Worm (Caenorhabditis elegans) whole organism, L2 larva: ENCODE results near the gene mtm-9.
A peak's percentile ranks its signal among the peaks of the same experiment; 100 is the strongest.

ENCODE experiments used
- C34F6.9 ChIP-seq: fragments of 150-350 bp; optimal IDR thresholded peaks from 2 replicates; lab custom pipeline; 2014; ENCODE audit warnings: missing biosample characterization, missing genetic modification characterization
- F13H6.1 ChIP-seq: sonication (generic microtip); optimal IDR thresholded peaks from 2 replicates; lab custom pipeline; 2016; ENCODE audit warnings: missing genetic modification characterization, missing compliant biosample characterization
- R02D3.7 ChIP-seq: fragments of 150-350 bp; optimal IDR thresholded peaks from 2 replicates; lab custom pipeline; 2014; ENCODE audit warnings: missing biosample characterization, missing genetic modification characterization
- ZK546.5 ChIP-seq: sonication (generic microtip); optimal IDR thresholded peaks from 2 replicates; lab custom pipeline; 2017; ENCODE audit warnings: missing biosample characterization, missing genetic modification characterization
- alr-1 ChIP-seq: fragments of 150-350 bp; optimal IDR thresholded peaks from 2 replicates; lab custom pipeline; 2014; ENCODE audit warnings: missing biosample characterization, missing genetic modification characterization
- aly-2 ChIP-seq: fragments of 150-350 bp; optimal IDR thresholded peaks from 2 replicates; lab custom pipeline; 2014; ENCODE audit warnings: missing biosample characterization, missing genetic modification characterization
- ama-1 ChIP-seq: fragments of 150-350 bp; optimal IDR thresholded peaks from 2 replicates; lab custom pipeline; 2018; ENCODE audit warnings: inconsistent platforms
- blmp-1 ChIP-seq: sonication (generic microtip); optimal IDR thresholded peaks from 2 replicates; lab custom pipeline; 2017; ENCODE audit warnings: missing genetic modification characterization, mild to moderate bottlenecking, missing compliant biosample characterization, antibody characterized with exemption, moderate library complexity; ENCODE audit not compliant: insufficient read depth
- ceh-16 ChIP-seq: fragments of 150-350 bp; optimal IDR thresholded peaks from 2 replicates; lab custom pipeline; 2014; ENCODE audit warnings: missing biosample characterization, missing genetic modification characterization
- ceh-82 ChIP-seq: fragments of 150-350 bp; optimal IDR thresholded peaks from 2 replicates; lab custom pipeline; 2014; ENCODE audit warnings: missing biosample characterization, missing genetic modification characterization
- crh-2 ChIP-seq: sonication (generic microtip); optimal IDR thresholded peaks from 2 replicates; lab custom pipeline; 2017; ENCODE audit warnings: missing biosample characterization, missing genetic modification characterization
- dmd-4 ChIP-seq: sonication (generic microtip); optimal IDR thresholded peaks from 2 replicates; lab custom pipeline; 2017; ENCODE audit warnings: missing biosample characterization, missing genetic modification characterization
- egl-27 ChIP-seq: sonication (generic microtip); optimal IDR thresholded peaks from 3 replicates; lab custom pipeline; 2017; ENCODE audit warnings: missing biosample characterization, missing genetic modification reagents, missing genetic modification characterization
- elt-1 ChIP-seq: fragments of 150-350 bp; optimal IDR thresholded peaks from 2 replicates; lab custom pipeline; 2014; ENCODE audit warnings: missing biosample characterization, missing genetic modification characterization
- gmeb-1 ChIP-seq: fragments of 150-350 bp; optimal IDR thresholded peaks from 2 replicates; lab custom pipeline; 2014; ENCODE audit warnings: missing biosample characterization, missing genetic modification characterization
- lin-11 ChIP-seq: fragments of 150-350 bp; sonication (generic microtip); optimal IDR thresholded peaks from 2 replicates; lab custom pipeline; 2014; ENCODE audit warnings: missing biosample characterization, missing genetic modification characterization, inconsistent platforms, mixed read lengths
- lin-39 ChIP-seq: fragments of 150-350 bp; optimal IDR thresholded peaks from 2 replicates; lab custom pipeline; 2014; ENCODE audit warnings: missing biosample characterization, missing genetic modification reagents, missing genetic modification characterization
- mbf-1 ChIP-seq: sonication (generic microtip); optimal IDR thresholded peaks from 2 replicates; lab custom pipeline; 2017; ENCODE audit warnings: missing biosample characterization, missing genetic modification characterization
- mdl-1 ChIP-seq, 2 experiments: fragments of 150-350 bp in 1 of 2; sonication (generic microtip) in 1 of 2; optimal IDR thresholded peaks; 2 replicates each; lab custom pipeline; 2017; ENCODE audit warnings: missing biosample characterization in 2 of 2, missing genetic modification characterization in 2 of 2
- nhr-11 ChIP-seq: fragments of 150-350 bp; optimal IDR thresholded peaks from 2 replicates; lab custom pipeline; 2014; ENCODE audit warnings: missing biosample characterization, missing genetic modification characterization
- nhr-12 ChIP-seq: fragments of 150-350 bp; optimal IDR thresholded peaks from 2 replicates; lab custom pipeline; 2014; ENCODE audit warnings: missing biosample characterization, missing genetic modification characterization
- nhr-129 ChIP-seq: fragments of 150-350 bp; optimal IDR thresholded peaks from 2 replicates; lab custom pipeline; 2014; ENCODE audit warnings: missing biosample characterization, missing genetic modification characterization
- nhr-21 ChIP-seq: fragments of 150-350 bp; optimal IDR thresholded peaks from 2 replicates; lab custom pipeline; 2014; ENCODE audit warnings: missing biosample characterization, missing genetic modification characterization
- nhr-23 ChIP-seq: fragments of 150-350 bp; optimal IDR thresholded peaks from 2 replicates; lab custom pipeline; 2014; ENCODE audit warnings: missing biosample characterization, missing genetic modification reagents, missing genetic modification characterization
- nhr-237 ChIP-seq: fragments of 150-350 bp; optimal IDR thresholded peaks from 2 replicates; lab custom pipeline; 2014; ENCODE audit warnings: missing biosample characterization, missing genetic modification characterization
- nhr-25 ChIP-seq: fragments of 150-350 bp; sonication (generic microtip); optimal IDR thresholded peaks from 3 replicates; lab custom pipeline; 2014; ENCODE audit warnings: missing biosample characterization, missing genetic modification characterization
- nhr-6 ChIP-seq: fragments of 150-350 bp; optimal IDR thresholded peaks from 2 replicates; lab custom pipeline; 2014; ENCODE audit warnings: missing biosample characterization, missing genetic modification characterization
- nhr-77 ChIP-seq: fragments of 150-350 bp; optimal IDR thresholded peaks from 2 replicates; lab custom pipeline; 2014; ENCODE audit warnings: missing biosample characterization, missing genetic modification characterization
- peb-1 ChIP-seq: fragments of 150-350 bp; optimal IDR thresholded peaks from 2 replicates; lab custom pipeline; 2014; ENCODE audit warnings: missing biosample characterization, missing genetic modification characterization
- sem-4 ChIP-seq: fragments of 150-350 bp; optimal IDR thresholded peaks from 2 replicates; lab custom pipeline; 2014; ENCODE audit warnings: missing biosample characterization, missing genetic modification reagents, missing genetic modification characterization
- skn-1 ChIP-seq: sonication (generic microtip); optimal IDR thresholded peaks from 2 replicates; lab custom pipeline; 2017; ENCODE audit warnings: missing biosample characterization, missing genetic modification characterization
- sma-3 ChIP-seq: sonication (generic microtip); optimal IDR thresholded peaks from 2 replicates; lab custom pipeline; 2016; ENCODE audit warnings: missing genetic modification reagents, missing genetic modification characterization, missing compliant biosample characterization
- sma-9 ChIP-seq, 2 experiments: fragments of 150-350 bp in 1 of 2; sonication (generic microtip) in 1 of 2; optimal IDR thresholded peaks; 2 replicates each; lab custom pipeline; 2014 to 2016; ENCODE audit warnings: missing genetic modification characterization in 2 of 2, mild to moderate bottlenecking in 1 of 2, missing biosample characterization in 1 of 2, missing compliant biosample characterization in 1 of 2, missing genetic modification reagents in 1 of 2, moderate library complexity in 1 of 2
- unc-39 ChIP-seq: fragments of 150-350 bp; optimal IDR thresholded peaks from 2 replicates; lab custom pipeline; 2014; ENCODE audit warnings: missing biosample characterization, missing genetic modification characterization
- unc-55 ChIP-seq: fragments of 150-350 bp; sonication (generic microtip); optimal IDR thresholded peaks from 3 replicates; lab custom pipeline; 2014; ENCODE audit warnings: missing biosample characterization, missing genetic modification reagents, missing genetic modification characterization
- ztf-11 ChIP-seq: sonication (generic microtip); optimal IDR thresholded peaks from 2 replicates; lab custom pipeline; 2017; ENCODE audit warnings: missing biosample characterization, missing genetic modification characterization
- ztf-4 ChIP-seq: fragments of 150-350 bp; optimal IDR thresholded peaks from 2 replicates; lab custom pipeline; 2014; ENCODE audit warnings: missing biosample characterization, missing genetic modification characterization

mtm-9 gene

ce11 chrV:3759419-3759915 lies 16.1 kb downstream of the mtm-9 start, which contains the start of gene chk-1 (continued):
- TF ChIP-seq egl-27 (tag; lab: Kevin White, UChicago) (no peak), nhr-23 (no peak), nhr-129 (peak; percentile 58), F13H6.1 (tag; lab: Kevin White, UChicago) (peak; percentile 49), lin-11 (tag; lab: Kevin White, UChicago) (peak; percentile 40), sem-4 (tag; lab: Kevin White, UChicago) (no peak), crh-2 (tag; lab: Kevin White, UChicago) (peak; percentile 69), mbf-1 (tag; lab: Kevin White, UChicago) (no peak), ztf-4 (tag; lab: Kevin White, UChicago) (peak; percentile 6), R02D3.7 (tag; lab: Kevin White, UChicago) (peak; percentile 90), nhr-21 (peak; percentile 42), ceh-16 (tag; lab: Kevin White, UChicago) (no peak), ztf-11 (tag; lab: Kevin White, UChicago) (no peak), nhr-237 (tag; lab: Kevin White, UChicago) (no peak), lin-39 (tag; lab: Kevin White, UChicago) (no peak), C34F6.9 (peak; percentile 81), blmp-1 (tag; lab: Kevin White, UChicago) (no peak), nhr-6 (tag; lab: Kevin White, UChicago) (no peak), ama-1 (lab: Kevin White, UChicago) (no peak)

ce11 chrV:3760839-3761238 lies 17.5 kb downstream of the mtm-9 start, which contains the start of gene oac-55:
TSS of gene oac-55 (plus strand) at chrV:3761139.
- TF ChIP-seq blmp-1 (tag; lab: Kevin White, UChicago), result no peak
- no peak for TF ChIP-seq nhr-6 (tag; lab: Kevin White, UChicago)
- TF ChIP-seq nhr-21, result no peak
- no peak for TF ChIP-seq crh-2 (tag; lab: Kevin White, UChicago)

DNA sequence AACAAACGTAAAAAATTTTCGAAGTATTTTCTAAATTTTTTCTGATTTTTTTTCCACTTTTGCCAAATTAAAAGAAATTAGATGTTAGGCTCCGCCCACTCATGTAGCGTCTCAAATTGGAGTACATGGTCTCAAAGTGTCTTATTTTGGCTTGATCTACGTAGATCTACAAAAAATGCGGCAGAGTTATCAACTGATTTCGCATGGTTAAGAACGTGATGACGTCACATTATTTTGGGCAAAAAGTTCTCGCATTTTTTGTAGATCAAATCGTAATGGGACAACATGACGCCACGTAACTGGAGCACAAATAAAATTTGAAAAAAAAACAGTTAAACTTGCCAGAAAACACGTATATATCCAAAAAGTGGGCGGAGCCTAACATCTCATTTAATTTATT lies 18.5 kb downstream of the mtm-9 start:
- TF ChIP-seq gmeb-1 (no peak), ZK546.5 (tag; lab: Kevin White, UChicago) (no peak), skn-1 (no peak), mbf-1 (tag; lab: Kevin White, UChicago) (no peak), F13H6.1 (tag; lab: Kevin White, UChicago) (no peak), ceh-16 (tag; lab: Kevin White, UChicago) (no peak), nhr-25 (tag; lab: Kevin White, UChicago) (no peak), nhr-237 (tag; lab: Kevin White, UChicago) (no peak), sma-3 (GFP tag; lab: Kevin White, UChicago) (no peak), aly-2 (no peak), nhr-12 (tag; lab: Kevin White, UChicago) (no peak), nhr-11 (tag; lab: Kevin White, UChicago) (no peak), mdl-1 (tag; optimal IDR thresholded peaks at IDR 0.05; lab: Kevin White, UChicago) (no peak), unc-39 (no peak), ceh-82 (tag; lab: Kevin White, UChicago) (no peak)

DNA sequence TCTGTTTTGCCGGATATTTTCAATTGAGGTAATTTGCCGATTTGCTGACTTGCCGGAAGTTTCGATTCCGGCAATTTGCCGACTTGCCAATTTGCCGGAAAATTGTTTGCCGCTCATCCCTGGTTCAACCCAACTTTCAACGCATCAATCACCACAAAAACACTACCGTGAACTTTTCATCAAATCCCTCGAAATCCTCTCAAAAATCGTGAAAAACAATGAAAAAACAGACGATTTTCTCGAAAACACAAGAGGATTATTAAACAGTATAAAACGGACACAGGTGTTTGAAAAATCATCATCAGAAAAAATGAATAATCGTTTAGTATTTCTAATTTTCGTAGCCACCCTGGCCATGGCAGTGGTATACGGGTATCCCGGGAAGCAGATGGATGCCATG lies 23.5 kb downstream of the mtm-9 start, which contains the start of gene Y39H10A.1:
Y39H10A.1 (plus strand) TSS at position 301 of the 400 bp plus-strand sequence.
- TF ChIP-seq gmeb-1 (no peak), ztf-11 (tag; lab: Kevin White, UChicago) (no peak), nhr-6 (tag; lab: Kevin White, UChicago) (no peak), unc-55 (GFP tag; lab: Kevin White, UChicago) (no peak), F13H6.1 (tag; lab: Kevin White, UChicago) (no peak), sma-9 (GFP tag; optimal IDR thresholded peaks at IDR 0.05; lab: Kevin White, UChicago) (no peak), sma-9 (tag; optimal IDR thresholded peaks at IDR 0.05; lab: Kevin White, UChicago) (no peak), skn-1 (no peak), peb-1 (tag; lab: Kevin White, UChicago) (no peak), sem-4 (tag; lab: Kevin White, UChicago) (no peak), nhr-25 (tag; lab: Kevin White, UChicago) (no peak), nhr-237 (tag; lab: Kevin White, UChicago) (no peak)

- TF ChIP-seq ZK546.5 (tag; lab: Kevin White, UChicago), result no peak
- no peak for TF ChIP-seq ceh-82 (tag; lab: Kevin White, UChicago)
- no peak for TF ChIP-seq elt-1 (tag; lab: Kevin White, UChicago)
- no peak for TF ChIP-seq nhr-77 (tag; lab: Kevin White, UChicago)
- no peak for TF ChIP-seq unc-55 (GFP tag; lab: Kevin White, UChicago)
- TF ChIP-seq R02D3.7 (tag; lab: Kevin White, UChicago), result no peak
- no peak for TF ChIP-seq alr-1
- no peak for TF ChIP-seq dmd-4 (tag; lab: Kevin White, UChicago)
- no peak for TF ChIP-seq skn-1
- TF ChIP-seq nhr-25 (tag; lab: Kevin White, UChicago), result no peak
Observed at ce11 chrV:3768270-3768669, 24.9 kb downstream of the mtm-9 start, which contains the start of gene R08E5.4. TSS of gene R08E5.4 (plus strand) at chrV:3768570.
